Comparison of ENCODE assay signal across 5 worm cellular contexts in genomic region chrII:6832695-6833389, ce11.
TF ChIP-seq lines count a peak whose summit lies in the region.

No protein-coding gene starts in this region.

TF ChIP-seq in whole organism, L1 larva, 84 proteins besides CTCF, POLR2A, EP300 and RAD21 (continues in another document):
- TF ChIP-seq fkh-10 (GFP tag; optimal IDR thresholded peaks at IDR 0.05; lab: Kevin White, UChicago): no peak
- TF ChIP-seq lin-14 (GFP tag; optimal IDR thresholded peaks at IDR 0.05; lab: Kevin White, UChicago): peak; percentile 65
- TF ChIP-seq nhr-71 (tag; optimal IDR thresholded peaks at IDR 0.05; lab: Kevin White, UChicago): peak; percentile 29
- TF ChIP-seq nhr-237 (tag; optimal IDR thresholded peaks at IDR 0.05; lab: Kevin White, UChicago): no peak
- TF ChIP-seq unc-62 (GFP tag; optimal IDR thresholded peaks at IDR 0.05; lab: Kevin White, UChicago): no peak
- no peak for TF ChIP-seq efl-1 (optimal IDR thresholded peaks at IDR 0.05; lab: Kevin White, UChicago)
- peak in 1 of 2 experiments; percentile 70 for TF ChIP-seq efl-1 (GFP tag; optimal IDR thresholded peaks at IDR 0.05 in 1 of 2; lab: Kevin White, UChicago)
- TF ChIP-seq dsc-1 (tag; optimal IDR thresholded peaks at IDR 0.05; lab: Kevin White, UChicago): peak; percentile 46
- TF ChIP-seq lir-3 (tag; optimal IDR thresholded peaks at IDR 0.05; lab: Kevin White, UChicago; ENCODE audit: poor library complexity): no peak
- TF ChIP-seq irx-1 (tag; optimal IDR thresholded peaks at IDR 0.05; lab: Kevin White, UChicago): peak; percentile 39
- TF ChIP-seq egl-27 (tag; optimal IDR thresholded peaks at IDR 0.05; lab: Kevin White, UChicago): peak in 1 of 2 experiments; percentile 62
- TF ChIP-seq ceh-82 (tag; optimal IDR thresholded peaks at IDR 0.05; lab: Kevin White, UChicago): no peak
- TF ChIP-seq jun-1 (tag; optimal IDR thresholded peaks at IDR 0.05; lab: Kevin White, UChicago): no peak
- TF ChIP-seq nhr-76 (tag; optimal IDR thresholded peaks at IDR 0.05; lab: Kevin White, UChicago): no peak
- TF ChIP-seq blmp-1 (tag; optimal IDR thresholded peaks at IDR 0.05; lab: Kevin White, UChicago): peak; percentile 46
- peak; percentile 80 for TF ChIP-seq nhr-85 (tag; lab: Kevin White, UChicago)
- TF ChIP-seq nhr-11 (tag; optimal IDR thresholded peaks at IDR 0.05; lab: Kevin White, UChicago): no peak
- no peak for TF ChIP-seq efl-3 (GFP tag; optimal IDR thresholded peaks at IDR 0.05; lab: Kevin White, UChicago)
- TF ChIP-seq sup-37 (GFP tag; optimal IDR thresholded peaks at IDR 0.05; lab: Kevin White, UChicago): no peak

TF ChIP-seq in whole organism, L3 larva, 47 proteins besides CTCF, POLR2A, EP300 and RAD21:
- TF ChIP-seq ztf-11 (tag; optimal IDR thresholded peaks at IDR 0.05; lab: Kevin White, UChicago): no peak
- TF ChIP-seq pha-4 (tag; optimal IDR thresholded peaks at IDR 0.05; lab: Kevin White, UChicago): peak; percentile 11
- no peak for TF ChIP-seq tbx-2 (tag; optimal IDR thresholded peaks at IDR 0.05; lab: Kevin White, UChicago)
- TF ChIP-seq elt-2 (tag; optimal IDR thresholded peaks at IDR 0.05; lab: Kevin White, UChicago): peak; percentile 7
- TF ChIP-seq hmg-11 (tag; optimal IDR thresholded peaks at IDR 0.05; lab: Kevin White, UChicago): peak; percentile 16
- peak; percentile 90 for TF ChIP-seq elt-1 (tag; optimal IDR thresholded peaks at IDR 0.05; lab: Kevin White, UChicago)
- peak; percentile 49 for TF ChIP-seq egl-5 (tag; optimal IDR thresholded peaks at IDR 0.05; lab: Kevin White, UChicago)

TF ChIP-seq in whole organism, early embryonic, 17 proteins besides CTCF, POLR2A, EP300 and RAD21:
- TF ChIP-seq ceh-36 (tag; optimal IDR thresholded peaks at IDR 0.05; lab: Kevin White, UChicago) (no peak), hmg-4 (GFP tag; optimal IDR thresholded peaks at IDR 0.05; lab: Kevin White, UChicago) (peak; percentile 63), flt-1 (GFP tag; IDR thresholded peaks at IDR 0.05; lab: Robert Waterston, UW) (peak; percentile 13; the same call in 1 of the 2 replicates)
TF ChIP-seq in whole organism, early embryonic: peak in this region for 2.

TF ChIP-seq in whole organism, midembryonic, 9 proteins besides CTCF, POLR2A, EP300 and RAD21:
- TF ChIP-seq ztf-29 (GFP tag; IDR thresholded peaks at IDR 0.05; lab: Robert Waterston, UW) (no peak), ztf-23 (GFP tag; IDR thresholded peaks at IDR 0.05; lab: Robert Waterston, UW) (0 out of 2 replicates have a peak, but pooled peaks have one; percentile 32), tab-1 (GFP tag; IDR thresholded peaks at IDR 0.05; lab: Robert Waterston, UW) (no peak), flt-1 (GFP tag; IDR thresholded peaks at IDR 0.05; lab: Robert Waterston, UW) (no peak), ref-1 (GFP tag; conservative IDR thresholded peaks at IDR 0.05; lab: Robert Waterston, UW) (no peak), T22C8.4 (GFP tag; IDR thresholded peaks at IDR 0.05; lab: Robert Waterston, UW) (0 out of 2 replicates have a peak, but pooled peaks have one; percentile 14), med-1 (GFP tag; optimal IDR thresholded peaks at IDR 0.05; lab: Kevin White, UChicago; ENCODE audit: insufficient read depth) (no peak), klf-2 (GFP tag; conservative IDR thresholded peaks at IDR 0.05; lab: Robert Waterston, UW) (no peak), cog-1 (tag; optimal IDR thresholded peaks at IDR 0.05; lab: Kevin White, UChicago) (no peak)

TF ChIP-seq in whole organism, young adult, 124 proteins besides CTCF, POLR2A, EP300 and RAD21:
- TF ChIP-seq madf-10 (tag; optimal IDR thresholded peaks at IDR 0.05; lab: Kevin White, UChicago): no peak
- TF ChIP-seq zfh-2 (GFP tag; conservative IDR thresholded peaks at IDR 0.05; lab: Robert Waterston, UW): peak; percentile 50; the same call in 1 of the 2 replicates
